Worm (Caenorhabditis elegans) whole organism, L1 larva: ENCODE results near the gene C10E2.2.

Experiments
- C16A3.4 ChIP-seq: fragments of 150-350 bp; optimal IDR thresholded peaks from 2 replicates; lab custom pipeline; 2014; ENCODE audit warnings: missing biosample characterization, missing genetic modification characterization
- alr-1 ChIP-seq: fragments of 200-800 bp; sonication (Bioruptor generic); optimal IDR thresholded peaks from 2 replicates; lab custom pipeline; 2018; ENCODE audit warnings: borderline replicate concordance, mild to moderate bottlenecking, missing genetic modification characterization, missing compliant biosample characterization
- aly-2 ChIP-seq: fragments of 150-350 bp; optimal IDR thresholded peaks from 2 replicates; lab custom pipeline; 2014; ENCODE audit warnings: missing biosample characterization, missing genetic modification characterization
- ama-1 ChIP-seq: fragments of 150-350 bp; optimal IDR thresholded peaks from 2 replicates; lab custom pipeline; 2014
- blmp-1 ChIP-seq: fragments of 150-350 bp; optimal IDR thresholded peaks from 2 replicates; lab custom pipeline; 2014; ENCODE audit warnings: missing biosample characterization, missing genetic modification characterization
- ceh-63 ChIP-seq: fragments of 200-800 bp; sonication (Bioruptor generic); optimal IDR thresholded peaks from 2 replicates; lab custom pipeline; 2018; ENCODE audit warnings: mild to moderate bottlenecking, missing genetic modification characterization, missing compliant biosample characterization
- ceh-82 ChIP-seq, 3 experiments: fragments of 150-350 bp in 1 of 3; sonication (generic microtip) in 2 of 3; optimal IDR thresholded peaks; 2 replicates each; lab custom pipeline; 2014 to 2017; ENCODE audit warnings: missing biosample characterization in 3 of 3, missing genetic modification characterization in 3 of 3
- ceh-90 ChIP-seq: sonication (generic microtip); optimal IDR thresholded peaks from 2 replicates; lab custom pipeline; 2016; ENCODE audit warnings: missing genetic modification characterization, missing compliant biosample characterization
- dsc-1 ChIP-seq: sonication (generic microtip); optimal IDR thresholded peaks from 2 replicates; lab custom pipeline; 2016; ENCODE audit warnings: mild to moderate bottlenecking, missing genetic modification characterization, missing compliant biosample characterization
- efl-1 ChIP-seq, 4 experiments: fragments of 150-350 bp; optimal IDR thresholded peaks in 3 of 4; peaks in 1 of 4; 1 replicate in 1 of 4; 2 replicates in 3 of 4; lab custom pipeline; 2014; ENCODE audit warnings: missing biosample characterization in 2 of 4, missing genetic modification characterization in 2 of 4, missing genetic modification reagents in 2 of 4
- egl-27 ChIP-seq, 2 experiments: fragments of 150-350 bp in 1 of 2; sonication (generic microtip); optimal IDR thresholded peaks; 3 replicates each; lab custom pipeline; 2017 to 2018; ENCODE audit warnings: missing biosample characterization in 2 of 2, missing genetic modification characterization in 2 of 2, missing genetic modification reagents in 2 of 2
- elt-2 ChIP-seq: sonication (generic microtip); optimal IDR thresholded peaks from 2 replicates; lab custom pipeline; 2016; ENCODE audit warnings: missing genetic modification characterization, mild to moderate bottlenecking, inconsistent platforms, missing compliant biosample characterization, missing genetic modification reagents
- elt-3 ChIP-seq, 6 experiments: fragments of 150-350 bp in 1 of 6; sonication (generic microtip); optimal IDR thresholded peaks; 2 replicates each; lab custom pipeline; 2017 to 2018; ENCODE audit warnings: missing biosample characterization in 6 of 6, missing genetic modification characterization in 6 of 6, inconsistent platforms in 1 of 6
- fkh-10 ChIP-seq: sonication (generic microtip); optimal IDR thresholded peaks from 2 replicates; lab custom pipeline; 2017; ENCODE audit warnings: missing biosample characterization, missing genetic modification reagents, missing genetic modification characterization
- fkh-4 ChIP-seq: sonication (generic microtip); optimal IDR thresholded peaks from 2 replicates; lab custom pipeline; 2016; ENCODE audit warnings: missing compliant biosample characterization, missing genetic modification characterization, borderline replicate concordance
- fkh-8 ChIP-seq: sonication (generic microtip); optimal IDR thresholded peaks from 2 replicates; lab custom pipeline; 2016; ENCODE audit warnings: mild to moderate bottlenecking, missing genetic modification characterization, missing compliant biosample characterization
- fos-1 ChIP-seq: fragments of 150-350 bp; optimal IDR thresholded peaks from 2 replicates; lab custom pipeline; 2014; ENCODE audit warnings: missing biosample characterization, missing genetic modification characterization
- grh-1 ChIP-seq: fragments of 200-800 bp; sonication (Bioruptor generic); IDR thresholded peaks from 2 replicates; pipeline ENCODE4 v1.3.6; 2022; ENCODE audit warnings: missing genetic modification reagents, missing genetic modification characterization, missing compliant biosample characterization
- hlh-17 ChIP-seq: fragments of 200-800 bp; sonication (Bioruptor generic); optimal IDR thresholded peaks from 2 replicates; lab custom pipeline; 2018; ENCODE audit warnings: missing genetic modification characterization, mild to moderate bottlenecking, missing compliant biosample characterization, moderate library complexity, borderline replicate concordance
- hlh-4 ChIP-seq: sonication (generic microtip); optimal IDR thresholded peaks from 2 replicates; lab custom pipeline; 2016; ENCODE audit warnings: mild to moderate bottlenecking, missing genetic modification characterization, missing compliant biosample characterization
- irx-1 ChIP-seq: sonication (generic microtip); optimal IDR thresholded peaks from 2 replicates; lab custom pipeline; 2016; ENCODE audit warnings: missing genetic modification characterization, missing compliant biosample characterization
- jun-1 ChIP-seq: fragments of 150-350 bp; optimal IDR thresholded peaks from 2 replicates; lab custom pipeline; 2014; ENCODE audit warnings: missing biosample characterization, missing genetic modification reagents, missing genetic modification characterization
- lin-14 ChIP-seq: fragments of 200-800 bp; sonication (Bioruptor generic); optimal IDR thresholded peaks from 2 replicates; lab custom pipeline; 2018; ENCODE audit warnings: mild to moderate bottlenecking, missing genetic modification characterization, moderate library complexity, missing compliant biosample characterization
- lin-15B ChIP-seq: fragments of 150-350 bp; sonication (generic microtip); optimal IDR thresholded peaks from 3 replicates; lab custom pipeline; 2014; ENCODE audit warnings: missing biosample characterization, missing genetic modification characterization
- lin-35 ChIP-seq, 2 experiments: fragments of 150-350 bp; optimal IDR thresholded peaks; 2 replicates each; lab custom pipeline; 2014; ENCODE audit warnings: missing biosample characterization in 2 of 2, missing genetic modification characterization in 2 of 2, missing genetic modification reagents in 2 of 2
- lir-3 ChIP-seq: sonication (generic microtip); optimal IDR thresholded peaks from 2 replicates; lab custom pipeline; 2016; ENCODE audit warnings: mild to moderate bottlenecking, missing genetic modification characterization, moderate library complexity, missing compliant biosample characterization; ENCODE audit not compliant: poor library complexity
- mab-9 ChIP-seq: fragments of 200-800 bp; sonication (Bioruptor generic); IDR thresholded peaks from 2 replicates; pipeline ENCODE4 v1.3.6; 2022; ENCODE audit warnings: missing genetic modification reagents, missing genetic modification characterization, missing compliant biosample characterization
- mdl-1 ChIP-seq, 2 experiments: fragments of 150-350 bp; optimal IDR thresholded peaks; 2 replicates each; lab custom pipeline; 2014 to 2017; ENCODE audit warnings: missing biosample characterization in 2 of 2, missing genetic modification characterization in 2 of 2, inconsistent platforms in 1 of 2
- mef-2 ChIP-seq: fragments of 150-350 bp; optimal IDR thresholded peaks from 2 replicates; lab custom pipeline; 2014; ENCODE audit warnings: missing biosample characterization, missing genetic modification characterization
- mep-1 ChIP-seq: fragments of 150-350 bp; optimal IDR thresholded peaks from 2 replicates; lab custom pipeline; 2014; ENCODE audit warnings: missing biosample characterization, missing genetic modification characterization
- nhr-20 ChIP-seq: sonication (generic microtip); optimal IDR thresholded peaks from 2 replicates; lab custom pipeline; 2016; ENCODE audit warnings: mild to moderate bottlenecking, missing genetic modification characterization, missing compliant biosample characterization
- nhr-28 ChIP-seq: fragments of 150-350 bp; optimal IDR thresholded peaks from 2 replicates; lab custom pipeline; 2014; ENCODE audit warnings: missing biosample characterization, missing genetic modification characterization
- nhr-47 ChIP-seq: sonication (generic microtip); optimal IDR thresholded peaks from 2 replicates; lab custom pipeline; 2016; ENCODE audit warnings: mild to moderate bottlenecking, missing genetic modification characterization, moderate library complexity, missing compliant biosample characterization
- nhr-71 ChIP-seq: sonication (generic microtip); optimal IDR thresholded peaks from 2 replicates; lab custom pipeline; 2016; ENCODE audit warnings: mild to moderate bottlenecking, missing genetic modification characterization, moderate library complexity, missing compliant biosample characterization
- nhr-85 ChIP-seq: sonication (generic microtip); peaks from one replicate; lab custom pipeline; 2016; ENCODE audit warnings: missing genetic modification characterization, inconsistent platforms, missing compliant biosample characterization
- nhr-90 ChIP-seq: sonication (generic microtip); optimal IDR thresholded peaks from 2 replicates; lab custom pipeline; 2016; ENCODE audit warnings: mild to moderate bottlenecking, missing genetic modification characterization, missing compliant biosample characterization; ENCODE audit not compliant: poor library complexity
- pqm-1 ChIP-seq: sonication (generic microtip); optimal IDR thresholded peaks from 3 replicates; lab custom pipeline; 2017; ENCODE audit warnings: missing biosample characterization, missing genetic modification characterization
- snu-23 ChIP-seq: sonication (generic microtip); optimal IDR thresholded peaks from 2 replicates; lab custom pipeline; 2016; ENCODE audit warnings: missing genetic modification characterization, missing compliant biosample characterization
- sptf-1 ChIP-seq: fragments of 150-350 bp; optimal IDR thresholded peaks from 2 replicates; lab custom pipeline; 2014; ENCODE audit warnings: missing biosample characterization, missing genetic modification characterization
- sup-37 ChIP-seq: fragments of 200-800 bp; sonication (Bioruptor generic); optimal IDR thresholded peaks from 2 replicates; lab custom pipeline; 2018; ENCODE audit warnings: mild to moderate bottlenecking, missing genetic modification characterization, missing compliant biosample characterization
- swsn-7 ChIP-seq: sonication (generic microtip); optimal IDR thresholded peaks from 2 replicates; lab custom pipeline; 2016; ENCODE audit warnings: missing genetic modification characterization, missing compliant biosample characterization
- tbx-2 ChIP-seq: sonication (generic microtip); optimal IDR thresholded peaks from 2 replicates; lab custom pipeline; 2016; ENCODE audit warnings: missing genetic modification characterization, missing compliant biosample characterization
- unc-130 ChIP-seq: fragments of 150-350 bp; optimal IDR thresholded peaks from 2 replicates; lab custom pipeline; 2017; ENCODE audit warnings: missing biosample characterization, missing genetic modification characterization, inconsistent platforms
- unc-62 ChIP-seq: fragments of 150-350 bp; optimal IDR thresholded peaks from 2 replicates; lab custom pipeline; 2014; ENCODE audit warnings: missing biosample characterization, missing genetic modification reagents, missing genetic modification characterization
- ztf-11 ChIP-seq, 2 experiments: sonication (generic microtip); optimal IDR thresholded peaks; 2 replicates each; lab custom pipeline; 2016 to 2017; ENCODE audit warnings: missing genetic modification characterization in 2 of 2, missing biosample characterization in 1 of 2, missing compliant biosample characterization in 1 of 2

The C10E2.2 gene

ce11 chrX:16775335-16775835, 30.3 kb downstream of the C10E2.2 start:
- TF ChIP-seq pqm-1 (tag; lab: Kevin White, UChicago) (peak; percentile 15), lin-14 (GFP tag; lab: Kevin White, UChicago) (peak; percentile 74), lin-35 (GFP tag; optimal IDR thresholded peaks at IDR 0.05; lab: Kevin White, UChicago) (peak in 1 of 2 experiments; percentile 14), alr-1 (tag; lab: Kevin White, UChicago) (no peak), ceh-82 (tag; optimal IDR thresholded peaks at IDR 0.05; lab: Kevin White, UChicago) (no peak), hlh-17 (GFP tag; lab: Kevin White, UChicago) (no peak), blmp-1 (peak; percentile 88), nhr-85 (tag; lab: Kevin White, UChicago) (peak; percentile 79), efl-1 (optimal IDR thresholded peaks at IDR 0.05; lab: Kevin White, UChicago) (no peak), efl-1 (GFP tag; optimal IDR thresholded peaks at IDR 0.05 in 1 of 2; lab: Kevin White, UChicago) (no peak), elt-3 (tag; optimal IDR thresholded peaks at IDR 0.05; lab: Kevin White, UChicago) (peak in 3 of 6 experiments; percentile 59 to 76 (median 68)), hlh-4 (tag; lab: Kevin White, UChicago) (no peak), snu-23 (GFP tag; lab: Kevin White, UChicago) (peak; percentile 16), nhr-90 (tag; lab: Kevin White, UChicago) (no peak), nhr-71 (tag; lab: Kevin White, UChicago) (peak; percentile 38), nhr-20 (tag; lab: Kevin White, UChicago) (peak; percentile 56), elt-2 (tag; lab: Kevin White, UChicago) (peak; percentile 80), mdl-1 (tag; optimal IDR thresholded peaks at IDR 0.05; lab: Kevin White, UChicago) (peak in 1 of 2 experiments; percentile 30), ztf-11 (tag; optimal IDR thresholded peaks at IDR 0.05; lab: Kevin White, UChicago) (no peak)
- TF ChIP-seq, all 84 proteins: peak for 11

DNA sequence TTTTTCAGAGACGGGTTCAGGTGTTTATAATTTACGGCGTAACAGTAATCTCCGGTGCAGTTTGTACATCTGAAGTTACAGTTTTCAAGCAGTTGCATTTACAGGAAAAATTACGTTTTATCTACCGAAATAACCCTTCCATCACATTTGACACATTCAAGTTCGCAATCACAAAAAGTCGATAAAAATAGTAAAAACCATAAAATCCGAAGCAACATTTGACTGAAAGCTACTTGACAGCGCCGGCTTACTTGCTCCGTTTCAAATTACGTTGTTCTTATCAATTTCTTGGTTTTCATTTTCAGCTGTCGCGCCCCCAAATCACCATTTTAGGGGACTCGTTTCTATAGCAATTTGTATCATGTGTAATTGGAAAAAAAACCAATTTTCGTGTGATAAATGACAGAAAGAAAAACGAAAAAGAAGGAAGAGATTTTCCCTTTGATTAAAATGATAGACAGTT, 37.8 kb downstream of the C10E2.2 start, which contains the start of gene T01C8.3:
Gene T01C8.3, minus strand, starts transcription at position 413 of the 463 bp plus-strand sequence.
- TF ChIP-seq ama-1 (no peak), alr-1 (tag; lab: Kevin White, UChicago) (no peak), ceh-90 (no peak), fkh-10 (GFP tag; lab: Kevin White, UChicago) (no peak), jun-1 (tag; lab: Kevin White, UChicago) (no peak), blmp-1 (no peak), nhr-28 (tag; lab: Kevin White, UChicago) (no peak), sup-37 (GFP tag; lab: Kevin White, UChicago) (no peak), lir-3 (tag; lab: Kevin White, UChicago) (no peak), aly-2 (tag; lab: Kevin White, UChicago) (no peak), mab-9 (no peak), hlh-4 (tag; lab: Kevin White, UChicago) (no peak)

ce11 chrX:16784038-16784437, 39.0 kb downstream of the C10E2.2 start:
- TF ChIP-seq unc-62 (GFP tag; lab: Kevin White, UChicago) = no peak
- no peak for TF ChIP-seq nhr-47
- TF ChIP-seq snu-23 (GFP tag; lab: Kevin White, UChicago) = peak; percentile 48
- TF ChIP-seq jun-1 (tag; lab: Kevin White, UChicago) = no peak
- no peak for TF ChIP-seq irx-1
- TF ChIP-seq lin-15B (tag; lab: Kevin White, UChicago) = no peak
- TF ChIP-seq blmp-1 = peak; percentile 69
- no peak for TF ChIP-seq ztf-11 (tag; optimal IDR thresholded peaks at IDR 0.05; lab: Kevin White, UChicago)
- TF ChIP-seq egl-27 (tag; optimal IDR thresholded peaks at IDR 0.05; lab: Kevin White, UChicago) = no peak
- TF ChIP-seq fos-1 (tag; lab: Kevin White, UChicago) = no peak
- no peak for TF ChIP-seq dsc-1 (tag; lab: Kevin White, UChicago)
- TF ChIP-seq aly-2 (tag; lab: Kevin White, UChicago) = no peak
- no peak for TF ChIP-seq nhr-90 (tag; lab: Kevin White, UChicago)
- no peak for TF ChIP-seq hlh-4 (tag; lab: Kevin White, UChicago)
- TF ChIP-seq mep-1 = peak; percentile 36
- TF ChIP-seq fkh-4 (tag; lab: Kevin White, UChicago) = no peak
- no peak for TF ChIP-seq ceh-63
- TF ChIP-seq grh-1 = no peak
- no peak for TF ChIP-seq mef-2
- TF ChIP-seq mab-9 = no peak
- no peak for TF ChIP-seq sptf-1 (tag; lab: Kevin White, UChicago)
- no peak for TF ChIP-seq C16A3.4 (tag; lab: Kevin White, UChicago)
- TF ChIP-seq nhr-28 (tag; lab: Kevin White, UChicago) = no peak
- no peak for TF ChIP-seq swsn-7 (tag; lab: Kevin White, UChicago)
- TF ChIP-seq fkh-8 (tag; lab: Kevin White, UChicago) = no peak
- no peak for TF ChIP-seq unc-130 (tag; lab: Kevin White, UChicago)
- TF ChIP-seq tbx-2 (tag; lab: Kevin White, UChicago) = no peak
- TF ChIP-seq lir-3 (tag; lab: Kevin White, UChicago) = no peak
- TF ChIP-seq nhr-71 (tag; lab: Kevin White, UChicago) = peak; percentile 14
